Fruit fly (Drosophila melanogaster): ENCODE measurements around the gene CG3808.
A peak's percentile ranks its signal among the peaks of the same experiment; 100 is the strongest.

CG3808 gene

DNA sequence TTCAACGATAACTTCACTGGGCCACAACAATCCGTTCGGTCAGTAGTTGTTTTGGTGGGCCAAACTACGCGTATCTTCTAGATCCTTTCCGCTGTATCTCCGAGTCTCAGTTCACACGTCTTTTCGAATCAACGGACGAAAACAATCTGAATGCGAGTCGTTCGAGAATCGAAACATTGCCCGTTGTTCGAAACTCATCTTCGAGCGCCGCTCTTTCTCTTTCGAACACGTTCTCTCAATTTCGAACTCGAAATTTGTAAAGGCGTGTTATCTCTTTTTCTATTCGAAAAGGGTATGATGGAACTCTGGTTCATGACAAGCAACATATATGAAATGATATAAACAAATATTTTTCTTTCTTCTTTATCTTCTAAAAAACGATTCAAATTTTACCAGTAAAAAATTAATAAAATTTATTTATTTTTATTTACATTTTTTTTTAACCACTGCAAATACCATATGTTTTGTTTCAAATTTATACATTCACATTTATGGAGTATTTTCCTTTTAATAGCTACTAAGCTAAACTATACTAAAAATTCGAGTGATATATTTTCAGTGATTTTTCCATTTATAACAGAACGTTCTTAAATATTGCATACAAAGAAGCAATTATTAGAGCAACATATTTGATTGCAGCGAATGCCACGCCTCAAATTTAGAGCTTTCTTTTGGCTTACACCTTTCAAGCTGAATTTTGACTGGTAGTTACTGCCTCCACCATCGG lies 45.1 kb upstream of the CG3808 start, which contains the start of gene nkd (continued):
- TF ChIP-seq ham (GFP tag; IDR thresholded peaks at IDR 0.05) (no peak; the same call in 1 of the 2 replicates), CG33213 (GFP tag; optimal IDR thresholded peaks at IDR 0.05) (peak; percentile 53), CG12236 (GFP tag; optimal IDR thresholded peaks at IDR 0.05) (peak; percentile 43), Ets97D (GFP tag; optimal IDR thresholded peaks at IDR 0.05) (peak; percentile 43), Bgb (GFP tag; IDR thresholded peaks at IDR 0.05; ENCODE audit: partially characterized antibody) (peak; percentile 78), CG5180 (GFP tag; optimal IDR thresholded peaks at IDR 0.05) (peak; percentile 64), CG9817 (tag; optimal IDR thresholded peaks at IDR 0.05) (peak; percentile 70), CG32772 (GFP tag; IDR thresholded peaks at IDR 0.05) (peak; percentile 84), ttk (GFP tag; IDR thresholded peaks at IDR 0.05) (peak; percentile 87), kay (GFP tag; optimal IDR thresholded peaks at IDR 0.05) (peak; percentile 68), Atf3 (GFP tag; optimal IDR thresholded peaks at IDR 0.05) (peak; percentile 44), Ets65A (GFP tag) (peak; percentile 90), ems (GFP tag; optimal IDR thresholded peaks at IDR 0.05) (peak; percentile 70), her (GFP tag; optimal IDR thresholded peaks at IDR 0.05) (peak; percentile 51), nau (GFP tag; optimal IDR thresholded peaks at IDR 0.05) (peak; percentile 29), CG33557 (GFP tag; optimal IDR thresholded peaks at IDR 0.05) (peak; percentile 89), CG1792 (GFP tag; optimal IDR thresholded peaks at IDR 0.05) (peak; percentile 52), NFAT (GFP tag; IDR thresholded peaks at IDR 0.05) (peak; percentile 89), Chrac-16 (GFP tag; optimal IDR thresholded peaks at IDR 0.05) (peak; percentile 89), CG9932 (GFP tag; IDR thresholded peaks at IDR 0.05) (peak; percentile 93), pita (GFP tag; optimal IDR thresholded peaks at IDR 0.05) (no peak), slou (GFP tag; optimal IDR thresholded peaks at IDR 0.05) (peak; percentile 49), CG7357 (GFP tag; IDR thresholded peaks at IDR 0.05) (peak; percentile 65; the same call in 1 of the 3 replicates), lilli (GFP tag; optimal IDR thresholded peaks at IDR 0.05) (peak; percentile 90), CG10431 (GFP tag; optimal IDR thresholded peaks at IDR 0.05) (peak; percentile 63), CG10366 (GFP tag; IDR thresholded peaks at IDR 0.05) (peak; percentile 90), CG3847 (GFP tag; IDR thresholded peaks at IDR 0.05) (peak; percentile 80), bab2 (GFP tag; optimal IDR thresholded peaks at IDR 0.05) (peak; percentile 71), Rx (GFP tag; IDR thresholded peaks at IDR 0.05) (peak; percentile 75), CG2199 (GFP tag; IDR thresholded peaks at IDR 0.05) (peak; percentile 96), CG2712 (tag; optimal IDR thresholded peaks at IDR 0.05) (peak; percentile 96), Dll (GFP tag; IDR thresholded peaks at IDR 0.05; ENCODE audit: partially characterized antibody) (peak; percentile 39; the same call in 1 of the 4 replicates), CG6854 (GFP tag; optimal IDR thresholded peaks at IDR 0.05) (peak; percentile 73), Ravus (GFP tag; IDR thresholded peaks at IDR 0.05) (peak; percentile 51; the same call in 1 of the 2 replicates), NfI (GFP tag; optimal IDR thresholded peaks at IDR 0.05) (peak; percentile 86), Six4 (GFP tag; optimal IDR thresholded peaks at IDR 0.05) (peak; percentile 88), trh (GFP tag; optimal IDR thresholded peaks at IDR 0.05) (peak; percentile 57), Bteb2 (GFP tag; optimal IDR thresholded peaks at IDR 0.05) (peak; percentile 65), fd102C (GFP tag; optimal IDR thresholded peaks at IDR 0.05) (peak; percentile 41), hkb (optimal IDR thresholded peaks at IDR 0.05) (no peak), hkb (GFP tag; IDR thresholded peaks at IDR 0.05) (peak; percentile 94), B-H2 (GFP tag; optimal IDR thresholded peaks at IDR 0.05) (peak; percentile 85), ase (GFP tag; IDR thresholded peaks at IDR 0.05) (peak; percentile 88), chn (GFP tag; optimal IDR thresholded peaks at IDR 0.05) (peak; percentile 81), HmgZ (tag; optimal IDR thresholded peaks at IDR 0.05) (peak; percentile 84), Lim3 (GFP tag; IDR thresholded peaks at IDR 0.05) (no peak), row (GFP tag; IDR thresholded peaks at IDR 0.05) (peak; percentile 96), Lpt (GFP tag; optimal IDR thresholded peaks at IDR 0.05) (no peak), so (GFP tag; IDR thresholded peaks at IDR 0.05) (peak; percentile 87), al (GFP tag; IDR thresholded peaks at IDR 0.05) (peak; percentile 78), CG10274 (GFP tag; optimal IDR thresholded peaks at IDR 0.05) (no peak)
